Worm (Caenorhabditis elegans) whole organism, midembryonic: ENCODE data around the gene hsp-43.

Source experiments
- cog-1 ChIP-seq: sonication (generic microtip); optimal IDR thresholded peaks from 2 replicates; lab custom pipeline; 2016; ENCODE audit warnings: missing genetic modification characterization, missing compliant biosample characterization
- flt-1 ChIP-seq: fragments of 200-800 bp; sonication (Bioruptor generic); IDR thresholded peaks from 2 replicates; pipeline ENCODE4 v1.3.6; 2022; ENCODE audit warnings: missing genetic modification characterization, missing compliant biosample characterization
- ref-1 ChIP-seq: fragments of 200-800 bp; sonication (Bioruptor generic); conservative IDR thresholded peaks from 2 replicates; pipeline ENCODE4 v1.3.6; 2022; ENCODE audit warnings: missing genetic modification reagents, missing genetic modification characterization, missing compliant biosample characterization

DNA sequence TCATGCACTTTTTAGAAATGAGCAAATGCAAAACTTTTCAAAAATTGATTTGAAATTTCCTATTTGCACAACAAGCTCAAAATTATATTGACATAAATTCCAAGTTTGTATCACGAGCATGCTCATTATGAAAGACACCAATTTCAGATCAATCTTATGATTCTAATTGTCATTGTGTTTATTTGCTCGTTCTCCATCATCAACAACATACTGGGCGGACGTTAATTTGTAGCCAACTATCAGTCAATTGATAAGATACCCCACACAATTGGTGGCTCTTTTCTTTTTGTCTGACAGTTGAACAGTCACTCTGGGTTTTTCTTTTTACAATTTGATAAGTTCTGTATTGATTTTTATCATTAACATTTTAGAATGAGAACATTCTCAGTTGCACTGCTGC lies 36.4 kb upstream of the hsp-43 start, which contains the start of gene lro-1:
- TF ChIP-seq cog-1 (tag; lab: Kevin White, UChicago) (no peak), flt-1 (GFP tag; lab: Robert Waterston, UW) (no peak), ref-1 (GFP tag; lab: Robert Waterston, UW) (no peak)
